Fruit fly (Drosophila melanogaster): Measurements from ENCODE around the gene CG16986.

The CG16986 gene

DNA sequence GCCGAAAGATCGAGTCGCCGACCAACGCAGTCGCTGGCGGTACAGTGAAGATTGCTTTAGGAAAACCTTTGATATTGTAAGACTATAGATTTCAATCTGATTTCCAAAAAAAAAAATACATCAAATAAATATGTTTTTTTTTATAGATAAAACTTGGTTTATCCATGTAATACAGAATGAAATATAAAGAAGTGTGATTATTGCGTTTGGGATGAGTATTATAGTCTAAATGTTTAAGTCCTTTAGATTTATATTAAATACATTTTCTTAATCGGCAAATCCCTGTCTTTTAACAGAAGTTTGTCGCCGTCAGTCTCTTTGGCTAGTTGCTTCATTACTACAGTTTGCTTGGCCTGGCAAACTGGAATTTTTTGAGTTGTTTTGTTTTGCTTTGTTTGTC lies 18.3 kb upstream of the CG16986 start (continued):
- TF ChIP-seq chm (GFP tag; IDR thresholded peaks at IDR 0.05) (no peak), Doc2 (GFP tag; IDR thresholded peaks at IDR 0.05) (no peak), wek (GFP tag; optimal IDR thresholded peaks at IDR 0.05) (no peak), D19A (tag; optimal IDR thresholded peaks at IDR 0.05) (no peak), CkIIα-i1 (GFP tag; IDR thresholded peaks at IDR 0.05) (no peak), dpn (GFP tag; optimal IDR thresholded peaks at IDR 0.05) (no peak), knrl (GFP tag; IDR thresholded peaks at IDR 0.05; ENCODE audit: partially characterized antibody) (no peak), trh (GFP tag; optimal IDR thresholded peaks at IDR 0.05) (no peak), CG17359 (tag; optimal IDR thresholded peaks at IDR 0.05) (peak; percentile 3), maf-S (GFP tag; optimal IDR thresholded peaks at IDR 0.05) (no peak), odd (GFP tag; optimal IDR thresholded peaks at IDR 0.05) (no peak), MBD-R2 (GFP tag; IDR thresholded peaks at IDR 0.05) (no peak), Scr (GFP tag; IDR thresholded peaks at IDR 0.05; ENCODE audit: partially characterized antibody) (no peak), HLH4C (GFP tag; IDR thresholded peaks at IDR 0.05; ENCODE audit: partially characterized antibody) (no peak), CG8359 (GFP tag; optimal IDR thresholded peaks at IDR 0.05; ENCODE audit: borderline replicate concordance) (no peak), shn (GFP tag; optimal IDR thresholded peaks at IDR 0.05) (no peak), jumu (GFP tag; optimal IDR thresholded peaks at IDR 0.05) (no peak), Hmx (GFP tag; optimal IDR thresholded peaks at IDR 0.05) (no peak), CG4820 (GFP tag; optimal IDR thresholded peaks at IDR 0.05) (no peak), Pdp1 (GFP tag; optimal IDR thresholded peaks at IDR 0.05) (no peak), CG15601 (tag; optimal IDR thresholded peaks at IDR 0.05) (no peak), vvl (GFP tag; IDR thresholded peaks at IDR 0.05) (peak; percentile 14; the same call in 1 of the 2 replicates), CrebB (tag; optimal IDR thresholded peaks at IDR 0.05) (no peak), Dref (GFP tag; IDR thresholded peaks at IDR 0.05) (no peak), HHEX (GFP tag; optimal IDR thresholded peaks at IDR 0.05) (no peak), CG14965 (GFP tag; optimal IDR thresholded peaks at IDR 0.05; ENCODE audit: borderline replicate concordance) (no peak), CG32767 (GFP tag; IDR thresholded peaks at IDR 0.05) (no peak), CG17385 (GFP tag; optimal IDR thresholded peaks at IDR 0.05) (no peak), CG17568 (GFP tag; optimal IDR thresholded peaks at IDR 0.05) (no peak), Lpt (GFP tag; optimal IDR thresholded peaks at IDR 0.05) (no peak), CHES-1-like (GFP tag; optimal IDR thresholded peaks at IDR 0.05) (no peak), CG9797 (GFP tag; optimal IDR thresholded peaks at IDR 0.05) (no peak), E2f1 (GFP tag; IDR thresholded peaks at IDR 0.05) (peak; percentile 66), run (tag; optimal IDR thresholded peaks at IDR 0.05) (no peak), CG1602 (GFP tag; optimal IDR thresholded peaks at IDR 0.05) (no peak), CG13894 (tag; optimal IDR thresholded peaks at IDR 0.05) (no peak), NK7.1 (GFP tag; optimal IDR thresholded peaks at IDR 0.05) (no peak), Tbp (GFP tag; optimal IDR thresholded peaks at IDR 0.05) (no peak), CG12219 (GFP tag; optimal IDR thresholded peaks at IDR 0.05) (no peak), CG4328 (GFP tag; optimal IDR thresholded peaks at IDR 0.05) (no peak), ems (GFP tag; optimal IDR thresholded peaks at IDR 0.05) (no peak), pan (optimal IDR thresholded peaks at IDR 0.05) (no peak), pan (GFP tag; optimal IDR thresholded peaks at IDR 0.05 in 1 of 2, IDR thresholded peaks at IDR 0.05 in 1 of 2) (peak in 1 of 2 experiments; percentile 66), CG12071 (GFP tag; optimal IDR thresholded peaks at IDR 0.05) (no peak), stc (GFP tag; IDR thresholded peaks at IDR 0.05) (no peak), klu (GFP tag; IDR thresholded peaks at IDR 0.05) (0 out of 2 replicates have a peak, but pooled peaks have one; percentile 12), CG6854 (GFP tag; optimal IDR thresholded peaks at IDR 0.05) (peak; percentile 1), Camta (GFP tag; optimal IDR thresholded peaks at IDR 0.05) (no peak), CG7271 (tag; optimal IDR thresholded peaks at IDR 0.05) (no peak), Ssrp (tag; optimal IDR thresholded peaks at IDR 0.05) (no peak), Optix (GFP tag; IDR thresholded peaks at IDR 0.05) (no peak), trem (tag; optimal IDR thresholded peaks at IDR 0.05) (no peak)

Data from whole organism, embryonic.